Fruit fly (Drosophila melanogaster) whole organism, embryonic: ENCODE data around the gene Bet3.

Source experiments
- BEAF-32 ChIP-seq: fragments of 200-800 bp; sonication (Bioruptor generic); optimal IDR thresholded peaks from 3 replicates; lab custom pipeline; 2017; ENCODE audit warnings: missing biosample characterization, missing genetic modification characterization, mild to moderate bottlenecking, moderate library complexity, missing genetic modification reagents
- Bteb2 ChIP-seq: fragments of 200-800 bp; sonication (Bioruptor generic); optimal IDR thresholded peaks from 2 replicates; lab custom pipeline; 2016; ENCODE audit warnings: missing biosample characterization, missing genetic modification characterization
- CG10565 ChIP-seq: fragments of 200-800 bp; sonication (Bioruptor generic); optimal IDR thresholded peaks from 3 replicates; lab custom pipeline; 2016; ENCODE audit warnings: missing biosample characterization, mild to moderate bottlenecking, missing genetic modification characterization
- CG11247 ChIP-seq: fragments of 200-800 bp; sonication (Bioruptor generic); IDR thresholded peaks from 2 replicates; pipeline ENCODE4 v1.3.6; 2022; ENCODE audit warnings: missing biosample characterization, missing genetic modification characterization
- CG11696 ChIP-seq: fragments of 200-800 bp; sonication (Bioruptor generic); IDR thresholded peaks from 2 replicates; pipeline ENCODE4 v1.3.6; 2022; ENCODE audit warnings: missing biosample characterization, missing genetic modification characterization
- CG12236 ChIP-seq: fragments of 200-800 bp; sonication (Bioruptor generic); optimal IDR thresholded peaks from 2 replicates; lab custom pipeline; 2016; ENCODE audit warnings: missing biosample characterization, missing genetic modification characterization
- CG1603 ChIP-seq: fragments of 200-800 bp; sonication (Bioruptor generic); optimal IDR thresholded peaks from 2 replicates; lab custom pipeline; 2019; ENCODE audit warnings: missing biosample characterization, mild to moderate bottlenecking, missing genetic modification characterization, moderate library complexity
- CG17385 ChIP-seq: fragments of 200-800 bp; sonication (Bioruptor generic); optimal IDR thresholded peaks from 3 replicates; lab custom pipeline; 2018; ENCODE audit warnings: missing biosample characterization, mild to moderate bottlenecking, missing genetic modification characterization
- CG1832 ChIP-seq: fragments of 200-800 bp; sonication (Bioruptor generic); optimal IDR thresholded peaks from 2 replicates; lab custom pipeline; 2017; ENCODE audit warnings: missing biosample characterization, mild to moderate bottlenecking, missing genetic modification characterization, inconsistent platforms
- CG2712 ChIP-seq: fragments of 200-800 bp; optimal IDR thresholded peaks from 3 replicates; lab custom pipeline; 2019; ENCODE audit warnings: missing biosample characterization, mild to moderate bottlenecking, missing genetic modification characterization, moderate library complexity
- CG31365 ChIP-seq: fragments of 200-800 bp; sonication (Bioruptor generic); optimal IDR thresholded peaks from 2 replicates; lab custom pipeline; 2018; ENCODE audit warnings: missing biosample characterization, mild to moderate bottlenecking, missing genetic modification characterization
- CG33557 ChIP-seq: fragments of 200-800 bp; sonication (Bioruptor generic); optimal IDR thresholded peaks from 2 replicates; lab custom pipeline; 2019; ENCODE audit warnings: missing biosample characterization, mild to moderate bottlenecking, missing genetic modification characterization, moderate library complexity
- CG42726 ChIP-seq: fragments of 200-800 bp; sonication (Bioruptor generic); IDR thresholded peaks from 2 replicates; pipeline ENCODE4 v1.3.6; 2022; ENCODE audit warnings: missing biosample characterization, missing genetic modification characterization; ENCODE audit not compliant: partially characterized antibody
- CG6683 ChIP-seq: fragments of 200-800 bp; sonication (Bioruptor generic); optimal IDR thresholded peaks from 2 replicates; lab custom pipeline; 2017; ENCODE audit warnings: missing biosample characterization, mild to moderate bottlenecking, missing genetic modification characterization, missing genetic modification reagents
- CG6765 ChIP-seq: fragments of 200-800 bp; sonication (Bioruptor generic); optimal IDR thresholded peaks from 3 replicates; lab custom pipeline; 2017; ENCODE audit warnings: missing biosample characterization, mild to moderate bottlenecking, missing genetic modification characterization
- CG7372 ChIP-seq: fragments of 200-800 bp; sonication (Bioruptor generic); IDR thresholded peaks from 2 replicates; pipeline ENCODE4 v1.3.6; 2022; ENCODE audit warnings: missing biosample characterization, missing genetic modification characterization
- CG7786 ChIP-seq: fragments of 200-800 bp; sonication (Bioruptor generic); optimal IDR thresholded peaks from 2 replicates; lab custom pipeline; 2016; ENCODE audit warnings: missing biosample characterization, missing genetic modification characterization
- Dad ChIP-seq: fragments of 200-800 bp; sonication (Bioruptor generic); optimal IDR thresholded peaks from 3 replicates; lab custom pipeline; 2016; ENCODE audit warnings: missing biosample characterization, missing genetic modification characterization
- Elba2 ChIP-seq: fragments of 200-800 bp; sonication (Bioruptor generic); optimal IDR thresholded peaks from 3 replicates; lab custom pipeline; 2016; ENCODE audit warnings: missing biosample characterization, missing genetic modification characterization
- Jarid2 ChIP-seq: fragments of 200-800 bp; sonication (Bioruptor generic); optimal IDR thresholded peaks from 3 replicates; lab custom pipeline; 2017; ENCODE audit warnings: mild to moderate bottlenecking, missing biosample characterization, missing genetic modification reagents, missing genetic modification characterization
- Nf-YA ChIP-seq: fragments of 200-800 bp; sonication (Bioruptor generic); IDR thresholded peaks from 2 replicates; pipeline ENCODE4 v1.3.6; 2022; ENCODE audit warnings: missing biosample characterization, missing genetic modification characterization
- Opbp ChIP-seq: fragments of 200-800 bp; sonication (Bioruptor generic); IDR thresholded peaks from 3 replicates; pipeline ENCODE4 v1.3.6; 2022; ENCODE audit warnings: missing biosample characterization, missing genetic modification characterization; ENCODE audit not compliant: partially characterized antibody
- Ravus ChIP-seq: fragments of 200-800 bp; sonication (Bioruptor generic); IDR thresholded peaks from 2 replicates; pipeline ENCODE4 v1.3.6; 2022; ENCODE audit warnings: missing biosample characterization, missing genetic modification characterization
- Sin3A ChIP-seq: fragments of >200 bp; optimal IDR thresholded peaks from 2 replicates; lab custom pipeline; 2018
- Spps ChIP-seq: fragments of 200-800 bp; sonication (Bioruptor generic); optimal IDR thresholded peaks from 2 replicates; lab custom pipeline; 2018; ENCODE audit warnings: missing biosample characterization, mild to moderate bottlenecking, missing genetic modification characterization
- Sry-β ChIP-seq: fragments of 200-800 bp; sonication (Bioruptor generic); optimal IDR thresholded peaks from 2 replicates; lab custom pipeline; 2018; ENCODE audit warnings: missing biosample characterization, mild to moderate bottlenecking, missing genetic modification characterization, moderate library complexity
- Sry-δ ChIP-seq: fragments of 200-800 bp; sonication (Bioruptor generic); optimal IDR thresholded peaks from 2 replicates; lab custom pipeline; 2016; ENCODE audit warnings: missing biosample characterization, missing genetic modification characterization
- ac ChIP-seq: fragments of 200-800 bp; sonication (Bioruptor generic); optimal IDR thresholded peaks from 3 replicates; lab custom pipeline; 2017; ENCODE audit warnings: missing biosample characterization, mild to moderate bottlenecking, missing genetic modification characterization
- aop ChIP-seq: fragments of 200-800 bp; sonication (Bioruptor generic); IDR thresholded peaks from 2 replicates; pipeline ENCODE4 v1.3.6; 2022; ENCODE audit warnings: missing biosample characterization, missing genetic modification characterization
- ash1 ChIP-seq: fragments of 200-800 bp; sonication (Bioruptor generic); optimal IDR thresholded peaks from 2 replicates; lab custom pipeline; 2018; ENCODE audit warnings: missing biosample characterization, mild to moderate bottlenecking, missing genetic modification characterization
- az2 ChIP-seq: fragments of 200-800 bp; sonication (Bioruptor generic); optimal IDR thresholded peaks from 3 replicates; lab custom pipeline; 2016; ENCODE audit warnings: missing biosample characterization, missing genetic modification characterization
- cg ChIP-seq: fragments of 200-800 bp; sonication (Bioruptor generic); optimal IDR thresholded peaks from 3 replicates; lab custom pipeline; 2019; ENCODE audit warnings: missing biosample characterization, mild to moderate bottlenecking, missing genetic modification characterization, moderate library complexity
- da ChIP-seq: fragments of 200-800 bp; sonication (Bioruptor generic); optimal IDR thresholded peaks from 2 replicates; lab custom pipeline; 2016; ENCODE audit warnings: missing biosample characterization, missing genetic modification characterization
- disco-r ChIP-seq: fragments of 200-800 bp; sonication (Bioruptor generic); optimal IDR thresholded peaks from 2 replicates; lab custom pipeline; 2016; ENCODE audit warnings: missing biosample characterization, missing genetic modification characterization
- dmrt99B ChIP-seq: fragments of 200-800 bp; sonication (Bioruptor generic); optimal IDR thresholded peaks from 2 replicates; lab custom pipeline; 2018; ENCODE audit warnings: missing biosample characterization, mild to moderate bottlenecking, missing genetic modification characterization, moderate library complexity
- eve ChIP-seq, 2 experiments: fragments of >200 bp; optimal IDR thresholded peaks; 2 replicates each; lab custom pipeline; 2017; ENCODE audit warnings: missing biosample characterization in 2 of 2, missing genetic modification characterization in 2 of 2
- fd96Cb ChIP-seq: fragments of 200-800 bp; sonication (Bioruptor generic); optimal IDR thresholded peaks from 2 replicates; lab custom pipeline; 2018; ENCODE audit warnings: missing biosample characterization, mild to moderate bottlenecking, missing genetic modification characterization, moderate library complexity
- ftz-f1 ChIP-seq: fragments of 200-800 bp; sonication (Bioruptor generic); optimal IDR thresholded peaks from 2 replicates; lab custom pipeline; 2016; ENCODE audit warnings: missing biosample characterization, missing genetic modification characterization
- gro ChIP-seq: fragments of 200-800 bp; sonication (Bioruptor generic); optimal IDR thresholded peaks from 2 replicates; lab custom pipeline; 2016; ENCODE audit warnings: missing biosample characterization, missing genetic modification characterization
- her ChIP-seq: fragments of 200-800 bp; sonication (Bioruptor generic); optimal IDR thresholded peaks from 2 replicates; lab custom pipeline; 2016; ENCODE audit warnings: missing biosample characterization, missing genetic modification characterization
- lilli ChIP-seq: fragments of 200-800 bp; sonication (Bioruptor generic); optimal IDR thresholded peaks from 3 replicates; lab custom pipeline; 2016; ENCODE audit warnings: missing biosample characterization, missing genetic modification characterization
- lmd ChIP-seq: fragments of 200-800 bp; sonication (Bioruptor generic); IDR thresholded peaks from 2 replicates; pipeline ENCODE4 v1.3.6; 2022; ENCODE audit warnings: missing biosample characterization, missing genetic modification characterization
- nerfin-1 ChIP-seq: fragments of 200-800 bp; sonication (Bioruptor generic); optimal IDR thresholded peaks from 3 replicates; lab custom pipeline; 2019; ENCODE audit warnings: missing biosample characterization, mild to moderate bottlenecking, missing genetic modification characterization, moderate library complexity
- prd ChIP-seq, 3 experiments: fragments of >200 bp in 2 of 3; fragments of 200-800 bp in 1 of 3; sonication (Bioruptor generic) in 1 of 3; optimal IDR thresholded peaks in 2 of 3; IDR thresholded peaks in 1 of 3; 2 replicates in 2 of 3; 3 replicates in 1 of 3; pipeline versions ENCODE4 v1.3.6 to Lab custom; 2017 to 2022; ENCODE audit warnings: missing biosample characterization in 1 of 3, missing genetic modification characterization in 1 of 3
- pum ChIP-seq: fragments of 200-800 bp; sonication (Bioruptor generic); optimal IDR thresholded peaks from 2 replicates; lab custom pipeline; 2016; ENCODE audit warnings: missing biosample characterization, missing genetic modification characterization
- sc ChIP-seq, 3 experiments: fragments of >200 bp in 2 of 3; fragments of 200-800 bp in 1 of 3; sonication (Bioruptor generic) in 1 of 3; optimal IDR thresholded peaks; 2 replicates in 2 of 3; 3 replicates in 1 of 3; lab custom pipeline; 2017; ENCODE audit warnings: mild to moderate bottlenecking in 1 of 3, missing biosample characterization in 1 of 3, missing genetic modification characterization in 1 of 3, missing genetic modification reagents in 1 of 3
- seq ChIP-seq: fragments of 200-800 bp; sonication (Bioruptor generic); IDR thresholded peaks from 2 replicates; pipeline ENCODE4 v1.3.6; 2022; ENCODE audit warnings: missing biosample characterization, missing genetic modification characterization
- sim ChIP-seq: fragments of 200-800 bp; sonication (Bioruptor generic); IDR thresholded peaks from 2 replicates; pipeline ENCODE4 v1.3.6; 2022; ENCODE audit warnings: missing biosample characterization, missing genetic modification characterization
- so ChIP-seq: fragments of 200-800 bp; sonication (Bioruptor generic); IDR thresholded peaks from 3 replicates; pipeline ENCODE4 v1.3.6; 2022; ENCODE audit warnings: missing biosample characterization, missing genetic modification characterization
- z ChIP-seq: fragments of 200-800 bp; sonication (Bioruptor generic); IDR thresholded peaks from 3 replicates; pipeline ENCODE4 v1.3.6; 2022; ENCODE audit warnings: missing biosample characterization, missing genetic modification characterization

Bet3 gene

DNA sequence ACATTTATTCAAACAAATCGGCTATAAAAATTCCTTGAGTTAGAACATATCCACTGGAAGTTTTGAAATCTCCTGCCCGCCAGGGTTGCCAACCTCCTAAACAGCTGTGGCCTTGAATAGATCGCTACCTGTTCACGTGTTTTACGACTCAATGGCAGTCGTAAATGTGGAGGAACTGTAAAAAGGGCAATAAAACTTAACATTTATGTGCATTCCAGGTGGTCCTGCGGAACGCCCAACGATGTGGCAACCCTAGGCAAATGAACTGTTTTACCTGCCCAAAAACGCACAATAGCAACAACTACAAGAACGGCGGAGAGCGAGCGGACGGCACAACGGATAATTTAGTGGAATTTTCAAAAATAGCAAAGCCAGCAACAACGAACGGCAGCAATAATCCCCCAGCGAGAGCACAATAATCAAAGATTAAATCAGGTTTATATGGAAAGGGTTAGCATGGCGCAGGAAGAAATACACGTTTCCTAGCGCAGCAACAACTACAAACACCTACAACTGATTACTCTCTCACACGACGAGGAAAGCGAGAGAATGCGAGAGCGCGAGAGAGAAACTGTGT, 19.7 kb upstream of the Bet3 start (continued):
- TF ChIP-seq ash1 (GFP tag; lab: Kevin White, UChicago) (no peak), CG1603 (tag; lab: Kevin White, UChicago) (peak; percentile 79), Nf-YA (GFP tag; lab: Robert Waterston, UW) (peak; percentile 36; the same call in 1 of the 2 replicates), seq (0 out of 2 replicates have a peak, but pooled peaks have one; percentile 9), Sin3A (lab: Kevin White, UChicago) (no peak), so (GFP tag; lab: Robert Waterston, UW) (peak; percentile 63; the same call in 2 of the 3 replicates), CG11247 (GFP tag; lab: Robert Waterston, UW) (0 out of 2 replicates have a peak, but pooled peaks have one; percentile 31), Spps (tag; lab: Kevin White, UChicago) (peak; percentile 12), CG11696 (no peak), CG7372 (GFP tag; lab: Robert Waterston, UW) (no peak), aop (GFP tag; lab: Robert Waterston, UW) (no peak), ac (peak; percentile 29), CG31365 (tag; lab: Kevin White, UChicago) (no peak), CG6683 (GFP tag; lab: Kevin White, UChicago) (no peak), disco-r (GFP tag; lab: Kevin White, UChicago) (no peak), CG33557 (no peak), nerfin-1 (peak; percentile 49), Sry-β (GFP tag; lab: Kevin White, UChicago) (no peak), pum (no peak), Jarid2 (GFP tag; lab: Kevin White, UChicago) (peak; percentile 10), lilli (GFP tag; lab: Kevin White, UChicago) (no peak), gro (GFP tag; lab: Kevin White, UChicago) (no peak), prd (optimal IDR thresholded peaks at IDR 0.05; lab: Kevin White, UChicago) (no peak), prd (GFP tag; IDR thresholded peaks at IDR 0.05; lab: Robert Waterston, UW) (peak; percentile 59), Sry-δ (GFP tag; lab: Kevin White, UChicago) (no peak), sc (optimal IDR thresholded peaks at IDR 0.05; lab: Kevin White, UChicago) (no peak), sc (GFP tag; optimal IDR thresholded peaks at IDR 0.05; lab: Kevin White, UChicago) (no peak), Dad (GFP tag; lab: Kevin White, UChicago) (no peak), BEAF-32 (GFP tag; lab: Kevin White, UChicago) (no peak), z (no peak), sim (GFP tag; lab: Robert Waterston, UW) (no peak), lmd (GFP tag; lab: Robert Waterston, UW) (peak; percentile 61), CG6765 (GFP tag; lab: Kevin White, UChicago) (no peak), fd96Cb (tag; lab: Kevin White, UChicago) (peak; percentile 42), Bteb2 (GFP tag; lab: Kevin White, UChicago) (no peak), Opbp (GFP tag; lab: Robert Waterston, UW) (0 out of 3 replicates have a peak, but pooled peaks have one; percentile 30), cg (no peak), eve (GFP tag; optimal IDR thresholded peaks at IDR 0.05; lab: Kevin White, UChicago) (no peak), CG2712 (tag; lab: Kevin White, UChicago) (no peak), CG10565 (GFP tag; lab: Kevin White, UChicago) (no peak), ftz-f1 (GFP tag; lab: Kevin White, UChicago) (peak; percentile 54), Ravus (GFP tag; lab: Robert Waterston, UW) (no peak), CG7786 (GFP tag; lab: Kevin White, UChicago) (peak; percentile 27), CG17385 (no peak), CG42726 (no peak), her (GFP tag; lab: Kevin White, UChicago) (no peak), CG1832 (GFP tag; lab: Kevin White, UChicago) (no peak), Elba2 (GFP tag; lab: Kevin White, UChicago) (no peak), dmrt99B (tag; lab: Kevin White, UChicago) (no peak), az2 (GFP tag; lab: Kevin White, UChicago) (no peak), da (GFP tag; lab: Kevin White, UChicago) (no peak), CG12236 (peak; percentile 5)
